Worm (Caenorhabditis elegans) whole organism, L2 larva: Measurements from ENCODE around the gene mrpl-44.

Experiments used
- C34F6.9 ChIP-seq: fragments of 150-350 bp; optimal IDR thresholded peaks from 2 replicates; lab custom pipeline; 2014; ENCODE audit warnings: missing biosample characterization, missing genetic modification characterization
- F13H6.1 ChIP-seq: sonication (generic microtip); optimal IDR thresholded peaks from 2 replicates; lab custom pipeline; 2016; ENCODE audit warnings: missing genetic modification characterization, missing compliant biosample characterization
- Y55F3AM.14 ChIP-seq: fragments of 200-800 bp; sonication (Bioruptor generic); optimal IDR thresholded peaks from 2 replicates; lab custom pipeline; 2018; ENCODE audit warnings: mild to moderate bottlenecking, missing genetic modification characterization, missing compliant biosample characterization
- ZK546.5 ChIP-seq: sonication (generic microtip); optimal IDR thresholded peaks from 2 replicates; lab custom pipeline; 2017; ENCODE audit warnings: missing biosample characterization, missing genetic modification characterization
- ama-1 ChIP-seq: fragments of 150-350 bp; optimal IDR thresholded peaks from 2 replicates; lab custom pipeline; 2018; ENCODE audit warnings: inconsistent platforms
- blmp-1 ChIP-seq: sonication (generic microtip); optimal IDR thresholded peaks from 2 replicates; lab custom pipeline; 2017; ENCODE audit warnings: missing genetic modification characterization, mild to moderate bottlenecking, missing compliant biosample characterization, antibody characterized with exemption, moderate library complexity; ENCODE audit not compliant: insufficient read depth
- ceh-16 ChIP-seq: fragments of 150-350 bp; optimal IDR thresholded peaks from 2 replicates; lab custom pipeline; 2014; ENCODE audit warnings: missing biosample characterization, missing genetic modification characterization
- dmd-4 ChIP-seq: sonication (generic microtip); optimal IDR thresholded peaks from 2 replicates; lab custom pipeline; 2017; ENCODE audit warnings: missing biosample characterization, missing genetic modification characterization
- egl-27 ChIP-seq: sonication (generic microtip); optimal IDR thresholded peaks from 3 replicates; lab custom pipeline; 2017; ENCODE audit warnings: missing biosample characterization, missing genetic modification reagents, missing genetic modification characterization
- elt-1 ChIP-seq: fragments of 150-350 bp; optimal IDR thresholded peaks from 2 replicates; lab custom pipeline; 2014; ENCODE audit warnings: missing biosample characterization, missing genetic modification characterization
- elt-3 ChIP-seq: sonication (generic microtip); optimal IDR thresholded peaks from 2 replicates; lab custom pipeline; 2017; ENCODE audit warnings: missing biosample characterization, missing genetic modification characterization
- gmeb-1 ChIP-seq: fragments of 150-350 bp; optimal IDR thresholded peaks from 2 replicates; lab custom pipeline; 2014; ENCODE audit warnings: missing biosample characterization, missing genetic modification characterization
- lin-13 ChIP-seq: fragments of 150-350 bp; optimal IDR thresholded peaks from 2 replicates; lab custom pipeline; 2014; ENCODE audit warnings: missing biosample characterization, missing genetic modification reagents, missing genetic modification characterization
- mab-5 ChIP-seq: fragments of 150-350 bp; optimal IDR thresholded peaks from 2 replicates; lab custom pipeline; 2014; ENCODE audit warnings: missing biosample characterization, missing genetic modification characterization
- mbf-1 ChIP-seq: sonication (generic microtip); optimal IDR thresholded peaks from 2 replicates; lab custom pipeline; 2017; ENCODE audit warnings: missing biosample characterization, missing genetic modification characterization
- nhr-10 ChIP-seq: sonication (generic microtip); optimal IDR thresholded peaks from 2 replicates; lab custom pipeline; 2017; ENCODE audit warnings: missing biosample characterization, missing genetic modification characterization
- nhr-11 ChIP-seq: fragments of 150-350 bp; optimal IDR thresholded peaks from 2 replicates; lab custom pipeline; 2014; ENCODE audit warnings: missing biosample characterization, missing genetic modification characterization
- nhr-12 ChIP-seq: fragments of 150-350 bp; optimal IDR thresholded peaks from 2 replicates; lab custom pipeline; 2014; ENCODE audit warnings: missing biosample characterization, missing genetic modification characterization
- nhr-129 ChIP-seq: fragments of 150-350 bp; optimal IDR thresholded peaks from 2 replicates; lab custom pipeline; 2014; ENCODE audit warnings: missing biosample characterization, missing genetic modification characterization
- nhr-21 ChIP-seq: fragments of 150-350 bp; optimal IDR thresholded peaks from 2 replicates; lab custom pipeline; 2014; ENCODE audit warnings: missing biosample characterization, missing genetic modification characterization
- nhr-23 ChIP-seq: fragments of 150-350 bp; optimal IDR thresholded peaks from 2 replicates; lab custom pipeline; 2014; ENCODE audit warnings: missing biosample characterization, missing genetic modification reagents, missing genetic modification characterization
- nhr-237 ChIP-seq: fragments of 150-350 bp; optimal IDR thresholded peaks from 2 replicates; lab custom pipeline; 2014; ENCODE audit warnings: missing biosample characterization, missing genetic modification characterization
- nhr-25 ChIP-seq: fragments of 150-350 bp; sonication (generic microtip); optimal IDR thresholded peaks from 3 replicates; lab custom pipeline; 2014; ENCODE audit warnings: missing biosample characterization, missing genetic modification characterization
- nhr-6 ChIP-seq: fragments of 150-350 bp; optimal IDR thresholded peaks from 2 replicates; lab custom pipeline; 2014; ENCODE audit warnings: missing biosample characterization, missing genetic modification characterization
- nhr-77 ChIP-seq: fragments of 150-350 bp; optimal IDR thresholded peaks from 2 replicates; lab custom pipeline; 2014; ENCODE audit warnings: missing biosample characterization, missing genetic modification characterization
- peb-1 ChIP-seq: fragments of 150-350 bp; optimal IDR thresholded peaks from 2 replicates; lab custom pipeline; 2014; ENCODE audit warnings: missing biosample characterization, missing genetic modification characterization
- skn-1 ChIP-seq: sonication (generic microtip); optimal IDR thresholded peaks from 2 replicates; lab custom pipeline; 2017; ENCODE audit warnings: missing biosample characterization, missing genetic modification characterization
- sma-9 ChIP-seq, 2 experiments: fragments of 150-350 bp in 1 of 2; sonication (generic microtip) in 1 of 2; optimal IDR thresholded peaks; 2 replicates each; lab custom pipeline; 2014 to 2016; ENCODE audit warnings: missing genetic modification characterization in 2 of 2, mild to moderate bottlenecking in 1 of 2, missing biosample characterization in 1 of 2, missing compliant biosample characterization in 1 of 2, missing genetic modification reagents in 1 of 2, moderate library complexity in 1 of 2
- snpc-4 ChIP-seq: fragments of 150-350 bp; optimal IDR thresholded peaks from 2 replicates; lab custom pipeline; 2014; ENCODE audit warnings: missing biosample characterization, missing genetic modification characterization
- unc-39 ChIP-seq: fragments of 150-350 bp; optimal IDR thresholded peaks from 2 replicates; lab custom pipeline; 2014; ENCODE audit warnings: missing biosample characterization, missing genetic modification characterization
- unc-55 ChIP-seq: fragments of 150-350 bp; sonication (generic microtip); optimal IDR thresholded peaks from 3 replicates; lab custom pipeline; 2014; ENCODE audit warnings: missing biosample characterization, missing genetic modification reagents, missing genetic modification characterization
- ztf-1 ChIP-seq: fragments of 200-800 bp; sonication (Bioruptor generic); conservative IDR thresholded peaks from 2 replicates; pipeline ENCODE4 v1.3.6; 2022; ENCODE audit warnings: missing genetic modification characterization, missing compliant biosample characterization
- ztf-11 ChIP-seq: sonication (generic microtip); optimal IDR thresholded peaks from 2 replicates; lab custom pipeline; 2017; ENCODE audit warnings: missing biosample characterization, missing genetic modification characterization
- ztf-4 ChIP-seq: fragments of 150-350 bp; optimal IDR thresholded peaks from 2 replicates; lab custom pipeline; 2014; ENCODE audit warnings: missing biosample characterization, missing genetic modification characterization

The mrpl-44 gene

ce11 chrIII:9051119-9051597 is 38.0 kb downstream of the mrpl-44 start (continued):
- TF ChIP-seq snpc-4 (tag; lab: Kevin White, UChicago) (peak; percentile 43), dmd-4 (tag; lab: Kevin White, UChicago) (no peak), mbf-1 (tag; lab: Kevin White, UChicago) (no peak), nhr-21 (peak; percentile 57), elt-3 (tag; lab: Kevin White, UChicago) (no peak), elt-1 (tag; lab: Kevin White, UChicago) (no peak), blmp-1 (tag; lab: Kevin White, UChicago) (no peak), gmeb-1 (tag; lab: Kevin White, UChicago) (peak; percentile 71), peb-1 (tag; lab: Kevin White, UChicago) (no peak), ztf-11 (tag; lab: Kevin White, UChicago) (no peak), Y55F3AM.14 (peak; percentile 59)

ce11 chrIII:9050600-9050999 is 38.6 kb downstream of the mrpl-44 start, which contains the start of gene ikke-1:
ikke-1 (minus strand) TSS chrIII:9050700.
- TF ChIP-seq nhr-77 (tag; lab: Kevin White, UChicago) (no peak), unc-39 (tag; lab: Kevin White, UChicago) (no peak), egl-27 (tag; lab: Kevin White, UChicago) (no peak), skn-1 (no peak), C34F6.9 (tag; lab: Kevin White, UChicago) (no peak), peb-1 (tag; lab: Kevin White, UChicago) (no peak), nhr-10 (no peak), nhr-6 (tag; lab: Kevin White, UChicago) (no peak)

- TF ChIP-seq nhr-21 (no peak), nhr-23 (tag; lab: Kevin White, UChicago) (no peak), unc-55 (GFP tag; lab: Kevin White, UChicago) (no peak), snpc-4 (tag; lab: Kevin White, UChicago) (no peak), ztf-11 (tag; lab: Kevin White, UChicago) (no peak)
Observed at ce11 chrIII:9047260-9047659, 41.9 kb downstream of the mrpl-44 start.

- no peak for TF ChIP-seq nhr-11 (tag; lab: Kevin White, UChicago)
- TF ChIP-seq ama-1, result peak; percentile 2
- peak; percentile 61 for TF ChIP-seq unc-55 (GFP tag; lab: Kevin White, UChicago)
- TF ChIP-seq nhr-77 (tag; lab: Kevin White, UChicago), result no peak
- no peak for TF ChIP-seq sma-9 (GFP tag; optimal IDR thresholded peaks at IDR 0.05; lab: Kevin White, UChicago)
- no peak for TF ChIP-seq sma-9 (tag; optimal IDR thresholded peaks at IDR 0.05; lab: Kevin White, UChicago)
- TF ChIP-seq, all 48 proteins: peak for 2
Observed at ce11 chrIII:9045838-9046237, 43.3 kb downstream of the mrpl-44 start, which contains the start of gene R107.2. R107.2 (minus strand) TSS chrIII:9045938.

- no peak for TF ChIP-seq nhr-11 (tag; lab: Kevin White, UChicago)
- no peak for TF ChIP-seq C34F6.9 (tag; lab: Kevin White, UChicago)
- TF ChIP-seq ztf-4, result no peak
- peak; percentile 20 for TF ChIP-seq nhr-25 (tag; lab: Kevin White, UChicago)
Observed at ce11 chrIII:9043200-9043599, 46.0 kb downstream of the mrpl-44 start, which contains the start of gene nac-2. nac-2 (minus strand) TSS chrIII:9043300.

- TF ChIP-seq mab-5 (tag; lab: Kevin White, UChicago) (no peak), peb-1 (tag; lab: Kevin White, UChicago) (no peak), Y55F3AM.14 (no peak), ama-1 (no peak), ceh-16 (tag; lab: Kevin White, UChicago) (no peak), F13H6.1 (tag; lab: Kevin White, UChicago) (no peak), unc-55 (GFP tag; lab: Kevin White, UChicago) (no peak), nhr-12 (tag; lab: Kevin White, UChicago) (no peak), nhr-237 (tag; lab: Kevin White, UChicago) (no peak), nhr-23 (tag; lab: Kevin White, UChicago) (no peak), nhr-129 (tag; lab: Kevin White, UChicago) (no peak), nhr-77 (tag; lab: Kevin White, UChicago) (no peak), ZK546.5 (tag; lab: Kevin White, UChicago) (no peak), mbf-1 (tag; lab: Kevin White, UChicago) (no peak), nhr-11 (tag; lab: Kevin White, UChicago) (no peak), gmeb-1 (tag; lab: Kevin White, UChicago) (no peak), lin-13 (GFP tag; lab: Kevin White, UChicago) (no peak), ztf-1 (GFP tag; lab: Robert Waterston, UW) (no peak)
- TF ChIP-seq, all 48 proteins: peak for 0
Observed at ce11 chrIII:9037658-9038057, 51.5 kb downstream of the mrpl-44 start, which contains the start of gene R107.9. R107.9 (plus strand) TSS chrIII:9037958.
